Worm (Caenorhabditis elegans) whole organism, mixed stage, embryonic: ENCODE measurements around the gene F45G2.7.

ENCODE experiments used
- drap-1 ChIP-seq: fragments of 200-800 bp; sonication (Bioruptor generic); optimal IDR thresholded peaks from 3 replicates; lab custom pipeline; 2018; ENCODE audit warnings: mild to moderate bottlenecking, missing genetic modification characterization, missing compliant biosample characterization
- elt-1 ChIP-seq: sonication (generic microtip); optimal IDR thresholded peaks from 2 replicates; lab custom pipeline; 2017; ENCODE audit warnings: missing genetic modification characterization, mild to moderate bottlenecking, missing compliant biosample characterization, antibody characterized with exemption, moderate library complexity, borderline replicate concordance; ENCODE audit not compliant: insufficient read depth
- nhr-28 ChIP-seq: fragments of 150-350 bp; optimal IDR thresholded peaks from 2 replicates; lab custom pipeline; 2014; ENCODE audit warnings: missing biosample characterization, missing genetic modification characterization
- snpc-4 ChIP-seq: fragments of 150-350 bp; optimal IDR thresholded peaks from 2 replicates; lab custom pipeline; 2014; ENCODE audit warnings: missing biosample characterization, missing genetic modification characterization
- sptf-1 ChIP-seq: sonication (generic microtip); optimal IDR thresholded peaks from 2 replicates; lab custom pipeline; 2017; ENCODE audit warnings: mild to moderate bottlenecking, missing genetic modification characterization, moderate library complexity, missing compliant biosample characterization
- unc-39 ChIP-seq: fragments of 150-350 bp; optimal IDR thresholded peaks from 2 replicates; lab custom pipeline; 2014; ENCODE audit warnings: missing biosample characterization, missing genetic modification characterization

DNA sequence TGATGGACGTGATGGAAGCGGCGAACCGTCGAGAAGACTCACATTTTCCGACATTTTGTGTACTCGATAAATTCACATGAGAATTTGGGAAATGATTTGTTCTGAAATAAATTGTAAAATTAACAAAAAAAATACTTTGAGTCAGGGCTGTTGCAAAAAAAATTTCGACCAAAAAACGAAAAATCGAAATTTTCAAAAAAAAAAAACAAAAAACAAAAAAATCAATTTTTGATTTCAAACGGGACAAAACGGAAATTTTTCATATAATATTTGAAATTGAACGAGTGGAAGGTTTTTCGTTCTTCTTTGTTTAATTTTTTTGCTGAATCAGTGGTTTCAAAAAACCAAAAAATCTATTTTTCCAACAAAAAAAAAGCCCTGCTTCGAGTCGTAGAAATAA lies 20.9 kb upstream of the F45G2.7 start, which contains the start of gene cua-1:
- TF ChIP-seq drap-1 (GFP tag; lab: Kevin White, UChicago) (no peak), nhr-28 (no peak), sptf-1 (tag; lab: Kevin White, UChicago) (no peak), snpc-4 (tag; lab: Kevin White, UChicago) (no peak), unc-39 (tag; lab: Kevin White, UChicago) (no peak), elt-1 (tag; lab: Kevin White, UChicago) (no peak)
